Fruit fly (Drosophila melanogaster) whole organism, adult: Measurements from ENCODE around the gene CG13623.

Experiments
- CG11617 ChIP-seq: fragments of 200-800 bp; sonication (Bioruptor generic); optimal IDR thresholded peaks from 2 replicates; lab custom pipeline; 2017; ENCODE audit warnings: mild to moderate bottlenecking, missing biosample characterization, missing genetic modification reagents, missing genetic modification characterization
- CG12768 ChIP-seq: fragments of 200-800 bp; sonication (Bioruptor generic); optimal IDR thresholded peaks from 2 replicates; lab custom pipeline; 2017; ENCODE audit warnings: missing biosample characterization, missing genetic modification characterization, mild to moderate bottlenecking, moderate library complexity, missing genetic modification reagents
- CG14711 ChIP-seq: fragments of 200-800 bp; sonication (Bioruptor generic); optimal IDR thresholded peaks from 2 replicates; lab custom pipeline; 2018; ENCODE audit warnings: missing biosample characterization, mild to moderate bottlenecking, missing genetic modification characterization, moderate library complexity
- CG1620 ChIP-seq: fragments of 200-800 bp; sonication (Bioruptor generic); optimal IDR thresholded peaks from 2 replicates; lab custom pipeline; 2016; ENCODE audit warnings: missing biosample characterization, missing genetic modification characterization
- CG33017 ChIP-seq: fragments of 200-800 bp; sonication (Bioruptor generic); optimal IDR thresholded peaks from 2 replicates; lab custom pipeline; 2018; ENCODE audit warnings: missing biosample characterization, mild to moderate bottlenecking, missing genetic modification characterization, moderate library complexity
- CG5204 ChIP-seq: fragments of 200-800 bp; sonication (Bioruptor generic); optimal IDR thresholded peaks from 2 replicates; lab custom pipeline; 2016; ENCODE audit warnings: missing biosample characterization, missing genetic modification characterization
- CG7045 ChIP-seq: fragments of 200-800 bp; sonication (Bioruptor generic); optimal IDR thresholded peaks from 2 replicates; lab custom pipeline; 2017; ENCODE audit warnings: missing biosample characterization, mild to moderate bottlenecking, missing genetic modification characterization
- CG7101 ChIP-seq: fragments of 200-800 bp; sonication (Bioruptor generic); optimal IDR thresholded peaks from 2 replicates; lab custom pipeline; 2018; ENCODE audit warnings: missing biosample characterization, mild to moderate bottlenecking, missing genetic modification characterization, moderate library complexity
- Clk ChIP-seq: fragments of 200-800 bp; sonication (Bioruptor generic); optimal IDR thresholded peaks from 2 replicates; lab custom pipeline; 2017; ENCODE audit warnings: missing biosample characterization, missing genetic modification characterization
- Crg-1 ChIP-seq: fragments of 200-800 bp; sonication (Bioruptor generic); optimal IDR thresholded peaks from 2 replicates; lab custom pipeline; 2016; ENCODE audit warnings: missing biosample characterization, missing genetic modification characterization
- Hr96 ChIP-seq: fragments of 200-800 bp; sonication (Bioruptor generic); optimal IDR thresholded peaks from 2 replicates; lab custom pipeline; 2016; ENCODE audit warnings: missing biosample characterization, missing genetic modification characterization
- Mnt ChIP-seq: fragments of 200-800 bp; sonication (Bioruptor generic); optimal IDR thresholded peaks from 2 replicates; lab custom pipeline; 2016; ENCODE audit warnings: missing biosample characterization, mild to moderate bottlenecking, missing genetic modification characterization
- bab1 ChIP-seq: fragments of 200-800 bp; sonication (Bioruptor generic); optimal IDR thresholded peaks from 3 replicates; lab custom pipeline; 2019; ENCODE audit warnings: missing biosample characterization, mild to moderate bottlenecking, missing genetic modification characterization, moderate library complexity
- cic ChIP-seq: fragments of 200-800 bp; sonication (Bioruptor generic); optimal IDR thresholded peaks from 2 replicates; lab custom pipeline; 2017; ENCODE audit warnings: missing biosample characterization, mild to moderate bottlenecking, missing genetic modification characterization, moderate library complexity
- cnc ChIP-seq, 2 experiments: fragments of >200 bp; optimal IDR thresholded peaks; 2 replicates each; lab custom pipeline; 2017
- kay ChIP-seq: fragments of 200-800 bp; sonication (Bioruptor generic); peaks from one replicate; lab custom pipeline; 2016; ENCODE audit warnings: missing biosample characterization, missing genetic modification characterization, borderline replicate concordance
- ovo ChIP-seq: fragments of 200-800 bp; sonication (Bioruptor generic); optimal IDR thresholded peaks from 2 replicates; lab custom pipeline; 2016; ENCODE audit warnings: missing biosample characterization, missing genetic modification characterization
- pad ChIP-seq: fragments of 200-800 bp; sonication (Bioruptor generic); optimal IDR thresholded peaks from 3 replicates; lab custom pipeline; 2017; ENCODE audit warnings: missing biosample characterization, missing genetic modification characterization, mild to moderate bottlenecking, moderate library complexity, missing genetic modification reagents
- tj ChIP-seq: fragments of 200-800 bp; sonication (Bioruptor generic); optimal IDR thresholded peaks from 3 replicates; lab custom pipeline; 2017; ENCODE audit warnings: missing biosample characterization, mild to moderate bottlenecking, missing genetic modification characterization, moderate library complexity
- toe ChIP-seq: fragments of 200-800 bp; sonication (Bioruptor generic); optimal IDR thresholded peaks from 2 replicates; lab custom pipeline; 2016; ENCODE audit warnings: missing biosample characterization, missing genetic modification characterization

The CG13623 gene

dm6 chr3R:24549834-24550233 lies 19.5 kb upstream of the CG13623 start:
- TF ChIP-seq cic (GFP tag; lab: Kevin White, UChicago), result no peak
- TF ChIP-seq CG12768 (GFP tag; lab: Kevin White, UChicago), result no peak
- TF ChIP-seq CG11617 (GFP tag; lab: Kevin White, UChicago), result no peak
- no peak for TF ChIP-seq CG33017 (tag; lab: Kevin White, UChicago)
- no peak for TF ChIP-seq CG1620 (GFP tag; lab: Kevin White, UChicago)

dm6 chr3R:24548832-24549231 lies 18.5 kb upstream of the CG13623 start:
- TF ChIP-seq cic (GFP tag; lab: Kevin White, UChicago), result peak; percentile 31
- no peak for TF ChIP-seq pad

dm6 chr3R:24548216-24548615 lies 17.9 kb upstream of the CG13623 start:
- TF ChIP-seq Clk (GFP tag; lab: Kevin White, UChicago) (no peak), tj (GFP tag; lab: Kevin White, UChicago) (no peak), CG5204 (GFP tag; lab: Kevin White, UChicago) (no peak)

- TF ChIP-seq kay (GFP tag; lab: Kevin White, UChicago), result no peak
- TF ChIP-seq CG5204 (GFP tag; lab: Kevin White, UChicago), result no peak
Observed at dm6 chr3R:24544388-24544787, 14.0 kb upstream of the CG13623 start, which contains the start of gene Esyt2. Gene Esyt2, plus strand, starts transcription at chr3R:24544719.

DNA sequence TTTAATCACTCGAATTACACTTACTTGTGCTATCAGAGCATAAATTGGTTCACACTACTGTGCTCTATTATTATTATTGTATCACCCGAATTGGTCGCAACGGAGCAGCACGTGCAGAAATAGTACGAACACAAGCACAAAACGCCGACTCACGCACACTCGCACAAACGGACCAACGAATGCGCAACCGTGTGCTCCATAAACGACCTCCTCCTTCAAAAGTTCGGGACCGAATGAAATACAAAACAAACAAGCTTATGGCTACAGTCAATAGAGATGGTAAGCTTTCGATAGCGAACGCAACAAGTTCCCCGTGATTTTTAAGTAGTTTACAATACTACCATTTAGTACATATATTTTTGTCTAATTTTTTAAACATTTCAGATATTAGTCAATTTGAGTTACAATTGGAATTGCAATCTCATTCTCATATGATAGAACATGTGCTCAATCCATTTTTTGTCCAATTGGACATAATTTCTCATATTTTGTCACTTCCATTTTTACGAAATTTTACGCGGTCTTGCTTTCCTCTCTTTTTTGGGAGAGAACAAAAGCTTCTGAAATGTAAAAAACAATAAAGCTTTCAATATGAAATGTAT lies 13.4 kb upstream of the CG13623 start, which contains the start of gene Cftr:
TSS of gene Cftr (minus strand) at position 239 of the 602 bp plus-strand sequence.
- peak; percentile 74 for TF ChIP-seq cic (GFP tag; lab: Kevin White, UChicago)
- TF ChIP-seq tj (GFP tag; lab: Kevin White, UChicago), result peak; percentile 87
- peak; percentile 67 for TF ChIP-seq bab1 (GFP tag; lab: Kevin White, UChicago)
- TF ChIP-seq CG7045 (GFP tag; lab: Kevin White, UChicago), result peak; percentile 68
- TF ChIP-seq CG14711 (tag; lab: Kevin White, UChicago), result peak; percentile 66
- peak; percentile 68 for TF ChIP-seq Hr96 (GFP tag; lab: Kevin White, UChicago)
- peak; percentile 92 for TF ChIP-seq pad
- peak; percentile 98 for TF ChIP-seq Mnt
- TF ChIP-seq Crg-1, result peak; percentile 86
- TF ChIP-seq CG1620 (GFP tag; lab: Kevin White, UChicago), result peak; percentile 89
- TF ChIP-seq Clk (GFP tag; lab: Kevin White, UChicago), result peak; percentile 37
- TF ChIP-seq CG11617 (GFP tag; lab: Kevin White, UChicago), result peak; percentile 57
- peak; percentile 94 for TF ChIP-seq kay (GFP tag; lab: Kevin White, UChicago)
- TF ChIP-seq CG7101 (tag; lab: Kevin White, UChicago), result peak; percentile 77
- TF ChIP-seq ovo (GFP tag; lab: Kevin White, UChicago), result peak; percentile 37
- TF ChIP-seq CG12768 (GFP tag; lab: Kevin White, UChicago), result peak; percentile 80
- TF ChIP-seq toe (GFP tag; lab: Kevin White, UChicago), result peak; percentile 79
- peak; percentile 69 for TF ChIP-seq CG33017 (tag; lab: Kevin White, UChicago)
- TF ChIP-seq cnc (optimal IDR thresholded peaks at IDR 0.05; lab: Kevin White, UChicago), result peak; percentile 96
- TF ChIP-seq CG5204 (GFP tag; lab: Kevin White, UChicago), result peak; percentile 61

- peak; percentile 89 for TF ChIP-seq Hr96 (GFP tag; lab: Kevin White, UChicago)
- TF ChIP-seq cnc (optimal IDR thresholded peaks at IDR 0.05; lab: Kevin White, UChicago), result no peak
- TF ChIP-seq Crg-1, result peak; percentile 90
- no peak for TF ChIP-seq Mnt
- TF ChIP-seq CG12768 (GFP tag; lab: Kevin White, UChicago), result peak; percentile 86
- TF ChIP-seq toe (GFP tag; lab: Kevin White, UChicago), result peak; percentile 86
- TF ChIP-seq CG5204 (GFP tag; lab: Kevin White, UChicago), result peak; percentile 94
- peak; percentile 94 for TF ChIP-seq kay (GFP tag; lab: Kevin White, UChicago)
- TF ChIP-seq CG7101 (tag; lab: Kevin White, UChicago), result peak; percentile 94
- peak; percentile 86 for TF ChIP-seq CG7045 (GFP tag; lab: Kevin White, UChicago)
- TF ChIP-seq tj (GFP tag; lab: Kevin White, UChicago), result peak; percentile 44
- TF ChIP-seq Clk (GFP tag; lab: Kevin White, UChicago), result peak; percentile 63
- TF ChIP-seq pad, result peak; percentile 97
- TF ChIP-seq CG33017 (tag; lab: Kevin White, UChicago), result peak; percentile 95
- peak; percentile 70 for TF ChIP-seq ovo (GFP tag; lab: Kevin White, UChicago)
- peak; percentile 91 for TF ChIP-seq CG1620 (GFP tag; lab: Kevin White, UChicago)
- peak; percentile 48 for TF ChIP-seq bab1 (GFP tag; lab: Kevin White, UChicago)
- peak; percentile 72 for TF ChIP-seq cic (GFP tag; lab: Kevin White, UChicago)
- TF ChIP-seq CG11617 (GFP tag; lab: Kevin White, UChicago), result peak; percentile 85
- peak; percentile 82 for TF ChIP-seq CG14711 (tag; lab: Kevin White, UChicago)
Observed at dm6 chr3R:24543033-24543675, 12.8 kb upstream of the CG13623 start.
